Fruit fly (Drosophila melanogaster) whole organism, embryonic: ENCODE measurements around the gene CG43448.

Experiments
- C15 ChIP-seq: fragments of 200-800 bp; sonication (Bioruptor generic); IDR thresholded peaks from 3 replicates; pipeline ENCODE4 v1.3.6; 2022; ENCODE audit warnings: missing biosample characterization, missing genetic modification characterization
- CG14441 ChIP-seq: fragments of 200-800 bp; sonication (Bioruptor generic); IDR thresholded peaks from 2 replicates; pipeline ENCODE4 v1.3.6; 2022; ENCODE audit warnings: missing biosample characterization, missing genetic modification characterization
- CG15073 ChIP-seq: fragments of 200-800 bp; sonication (Bioruptor generic); optimal IDR thresholded peaks from 2 replicates; lab custom pipeline; 2016; ENCODE audit warnings: missing biosample characterization, missing genetic modification characterization
- CG17361 ChIP-seq: fragments of 200-800 bp; sonication (Bioruptor generic); IDR thresholded peaks from 3 replicates; pipeline ENCODE4 v1.3.6; 2022; ENCODE audit warnings: missing biosample characterization, missing genetic modification characterization
- CG17385 ChIP-seq: fragments of 200-800 bp; sonication (Bioruptor generic); optimal IDR thresholded peaks from 3 replicates; lab custom pipeline; 2018; ENCODE audit warnings: missing biosample characterization, mild to moderate bottlenecking, missing genetic modification characterization
- CG18262 ChIP-seq: fragments of 200-800 bp; optimal IDR thresholded peaks from 3 replicates; lab custom pipeline; 2019; ENCODE audit warnings: missing biosample characterization, mild to moderate bottlenecking, missing genetic modification characterization, moderate library complexity
- CG18599 ChIP-seq: fragments of 200-800 bp; sonication (Bioruptor generic); optimal IDR thresholded peaks from 3 replicates; lab custom pipeline; 2017; ENCODE audit warnings: missing biosample characterization, missing genetic modification characterization, mild to moderate bottlenecking, moderate library complexity, missing genetic modification reagents
- CG2120 ChIP-seq: fragments of 200-800 bp; sonication (Bioruptor generic); optimal IDR thresholded peaks from 3 replicates; lab custom pipeline; 2016; ENCODE audit warnings: missing biosample characterization, missing genetic modification characterization
- CG2889 ChIP-seq: fragments of 200-800 bp; sonication (Bioruptor generic); IDR thresholded peaks from 3 replicates; pipeline ENCODE4 v1.3.6; 2022; ENCODE audit warnings: missing biosample characterization, missing genetic modification characterization
- CG3065 ChIP-seq: fragments of 200-800 bp; sonication (Bioruptor generic); optimal IDR thresholded peaks from 2 replicates; lab custom pipeline; 2016; ENCODE audit warnings: missing biosample characterization, missing genetic modification characterization
- CG33213 ChIP-seq: fragments of 200-800 bp; sonication (Bioruptor generic); optimal IDR thresholded peaks from 3 replicates; lab custom pipeline; 2016; ENCODE audit warnings: missing biosample characterization, missing genetic modification characterization
- CG43689 ChIP-seq: fragments of 200-800 bp; sonication (Bioruptor generic); IDR thresholded peaks from 2 replicates; pipeline ENCODE4 v1.3.6; 2022; ENCODE audit warnings: missing biosample characterization, missing genetic modification characterization
- CG4707 ChIP-seq: fragments of 200-800 bp; sonication (Bioruptor generic); optimal IDR thresholded peaks from 2 replicates; lab custom pipeline; 2018; ENCODE audit warnings: missing biosample characterization, mild to moderate bottlenecking, missing genetic modification characterization, moderate library complexity
- CG4730 ChIP-seq: fragments of 200-800 bp; sonication (Bioruptor generic); IDR thresholded peaks from 2 replicates; pipeline ENCODE4 v1.3.6; 2022; ENCODE audit warnings: missing biosample characterization, missing genetic modification characterization
- CG7839 ChIP-seq: fragments of 200-800 bp; sonication (Bioruptor generic); optimal IDR thresholded peaks from 3 replicates; lab custom pipeline; 2018; ENCODE audit warnings: missing biosample characterization, mild to moderate bottlenecking, missing genetic modification characterization, moderate library complexity
- CG8388 ChIP-seq: fragments of 200-800 bp; sonication (Bioruptor generic); optimal IDR thresholded peaks from 2 replicates; lab custom pipeline; 2019; ENCODE audit warnings: missing biosample characterization, mild to moderate bottlenecking, missing genetic modification characterization, moderate library complexity
- CG8924 ChIP-seq: fragments of 200-800 bp; optimal IDR thresholded peaks from 3 replicates; lab custom pipeline; 2019; ENCODE audit warnings: missing biosample characterization, mild to moderate bottlenecking, missing genetic modification characterization, moderate library complexity
- CG9817 ChIP-seq: fragments of 200-800 bp; sonication (Bioruptor generic); optimal IDR thresholded peaks from 2 replicates; lab custom pipeline; 2018; ENCODE audit warnings: missing biosample characterization, mild to moderate bottlenecking, missing genetic modification characterization, moderate library complexity
- Chrac-16 ChIP-seq: fragments of 200-800 bp; sonication (Bioruptor generic); optimal IDR thresholded peaks from 3 replicates; lab custom pipeline; 2016; ENCODE audit warnings: missing biosample characterization, missing genetic modification characterization
- Dip3 ChIP-seq: fragments of 200-800 bp; sonication (Bioruptor generic); optimal IDR thresholded peaks from 3 replicates; lab custom pipeline; 2016; ENCODE audit warnings: missing biosample characterization, missing genetic modification characterization
- Dp ChIP-seq: fragments of 200-800 bp; sonication (Bioruptor generic); optimal IDR thresholded peaks from 2 replicates; lab custom pipeline; 2018; ENCODE audit warnings: missing biosample characterization, mild to moderate bottlenecking, missing genetic modification characterization, moderate library complexity
- E2f1 ChIP-seq: fragments of 200-800 bp; sonication (Bioruptor generic); IDR thresholded peaks from 2 replicates; pipeline ENCODE4 v1.3.6; 2022; ENCODE audit warnings: missing biosample characterization, missing genetic modification characterization
- Gsc ChIP-seq: fragments of 200-800 bp; sonication (Bioruptor generic); IDR thresholded peaks from 2 replicates; pipeline ENCODE4 v1.3.6; 2022; ENCODE audit warnings: missing biosample characterization, missing genetic modification characterization
- Gug ChIP-seq: fragments of 200-800 bp; sonication (Bioruptor generic); IDR thresholded peaks from 4 replicates; pipeline ENCODE4 v1.3.6; 2022; ENCODE audit warnings: missing biosample characterization, missing genetic modification characterization
- HLH3B ChIP-seq: fragments of 200-800 bp; sonication (Bioruptor generic); IDR thresholded peaks from 2 replicates; pipeline ENCODE4 v1.3.6; 2022; ENCODE audit warnings: missing biosample characterization, missing genetic modification characterization
- HLH54F ChIP-seq: fragments of 200-800 bp; sonication (Bioruptor generic); optimal IDR thresholded peaks from 3 replicates; lab custom pipeline; 2016; ENCODE audit warnings: missing biosample characterization, missing genetic modification characterization
- Hmr ChIP-seq: fragments of 200-800 bp; sonication (Bioruptor generic); optimal IDR thresholded peaks from 3 replicates; lab custom pipeline; 2017; ENCODE audit warnings: mild to moderate bottlenecking, missing biosample characterization, missing genetic modification reagents, missing genetic modification characterization
- Hr51 ChIP-seq, 2 experiments: fragments of 200-800 bp; sonication (Bioruptor generic); optimal IDR thresholded peaks; 2 replicates in 1 of 2; 3 replicates in 1 of 2; lab custom pipeline; 2016 to 2018; ENCODE audit warnings: missing biosample characterization in 2 of 2, missing genetic modification characterization in 2 of 2, mild to moderate bottlenecking in 1 of 2, moderate library complexity in 1 of 2
- Med ChIP-seq: fragments of 200-800 bp; sonication (Bioruptor generic); peaks from one replicate; lab custom pipeline; 2016; ENCODE audit warnings: missing biosample characterization, missing genetic modification characterization, mild to moderate bottlenecking, inconsistent platforms, moderate library complexity
- Meics ChIP-seq: fragments of 200-800 bp; sonication (Bioruptor generic); optimal IDR thresholded peaks from 2 replicates; lab custom pipeline; 2017; ENCODE audit warnings: missing biosample characterization, mild to moderate bottlenecking, missing genetic modification characterization
- NC2α ChIP-seq: fragments of 200-800 bp; sonication (Bioruptor generic); optimal IDR thresholded peaks from 2 replicates; lab custom pipeline; 2016; ENCODE audit warnings: missing biosample characterization, missing genetic modification characterization
- NFAT ChIP-seq: fragments of 200-800 bp; sonication (Bioruptor generic); IDR thresholded peaks from 2 replicates; pipeline ENCODE4 v1.3.6; 2022; ENCODE audit warnings: missing biosample characterization, missing genetic modification characterization
- Nf-YA ChIP-seq: fragments of 200-800 bp; sonication (Bioruptor generic); IDR thresholded peaks from 2 replicates; pipeline ENCODE4 v1.3.6; 2022; ENCODE audit warnings: missing biosample characterization, missing genetic modification characterization
- NfI ChIP-seq: fragments of 200-800 bp; sonication (Bioruptor generic); optimal IDR thresholded peaks from 3 replicates; lab custom pipeline; 2018; ENCODE audit warnings: missing biosample characterization, mild to moderate bottlenecking, missing genetic modification characterization, moderate library complexity
- Optix ChIP-seq: fragments of 200-800 bp; sonication (Bioruptor generic); IDR thresholded peaks from 3 replicates; pipeline ENCODE4 v1.3.6; 2022; ENCODE audit warnings: missing biosample characterization, missing genetic modification characterization
- Ptx1 ChIP-seq: fragments of 200-800 bp; sonication (Bioruptor generic); IDR thresholded peaks from 2 replicates; pipeline ENCODE4 v1.3.6; 2022; ENCODE audit warnings: missing biosample characterization, missing genetic modification characterization
- Sox102F ChIP-seq: fragments of 200-800 bp; sonication (Bioruptor generic); optimal IDR thresholded peaks from 2 replicates; lab custom pipeline; 2018; ENCODE audit warnings: missing biosample characterization, mild to moderate bottlenecking, missing genetic modification characterization, moderate library complexity
- Tbp ChIP-seq: fragments of >200 bp; optimal IDR thresholded peaks from 2 replicates; lab custom pipeline; 2018; ENCODE audit warnings: missing biosample characterization, missing genetic modification characterization
- Xrp1 ChIP-seq: fragments of 200-800 bp; sonication (Bioruptor generic); IDR thresholded peaks from 2 replicates; pipeline ENCODE4 v1.3.6; 2022; ENCODE audit warnings: missing biosample characterization, missing genetic modification characterization
- h ChIP-seq: fragments of >200 bp; optimal IDR thresholded peaks from 2 replicates; lab custom pipeline; 2017
- ind ChIP-seq: fragments of 200-800 bp; sonication (Bioruptor generic); optimal IDR thresholded peaks from 3 replicates; lab custom pipeline; 2016; ENCODE audit warnings: missing biosample characterization, missing genetic modification characterization
- jumu ChIP-seq: fragments of 200-800 bp; sonication (Bioruptor generic); optimal IDR thresholded peaks from 3 replicates; lab custom pipeline; 2016; ENCODE audit warnings: missing biosample characterization, missing genetic modification characterization
- lilli ChIP-seq: fragments of 200-800 bp; sonication (Bioruptor generic); optimal IDR thresholded peaks from 3 replicates; lab custom pipeline; 2016; ENCODE audit warnings: missing biosample characterization, missing genetic modification characterization
- lmd ChIP-seq: fragments of 200-800 bp; sonication (Bioruptor generic); IDR thresholded peaks from 2 replicates; pipeline ENCODE4 v1.3.6; 2022; ENCODE audit warnings: missing biosample characterization, missing genetic modification characterization
- mam ChIP-seq: fragments of 200-800 bp; sonication (Bioruptor generic); optimal IDR thresholded peaks from 3 replicates; lab custom pipeline; 2016; ENCODE audit warnings: missing biosample characterization, missing genetic modification characterization
- nom ChIP-seq: fragments of 200-800 bp; sonication (Bioruptor generic); optimal IDR thresholded peaks from 2 replicates; lab custom pipeline; 2017; ENCODE audit warnings: missing biosample characterization, missing genetic modification characterization, mild to moderate bottlenecking, moderate library complexity, missing genetic modification reagents
- org-1 ChIP-seq: fragments of 200-800 bp; sonication (Bioruptor generic); optimal IDR thresholded peaks from 2 replicates; lab custom pipeline; 2017; ENCODE audit warnings: missing biosample characterization, missing genetic modification characterization
- phol ChIP-seq: fragments of 200-800 bp; sonication (Bioruptor generic); optimal IDR thresholded peaks from 3 replicates; lab custom pipeline; 2018; ENCODE audit warnings: missing biosample characterization, mild to moderate bottlenecking, missing genetic modification characterization, moderate library complexity
- slbo ChIP-seq: fragments of 200-800 bp; sonication (Bioruptor generic); IDR thresholded peaks from 2 replicates; pipeline ENCODE4 v1.3.6; 2022; ENCODE audit warnings: missing biosample characterization, missing genetic modification characterization
- sug ChIP-seq: fragments of 200-800 bp; optimal IDR thresholded peaks from 2 replicates; lab custom pipeline; 2019; ENCODE audit warnings: missing biosample characterization, mild to moderate bottlenecking, missing genetic modification characterization, moderate library complexity
- zfh1 ChIP-seq: fragments of 200-800 bp; sonication (Bioruptor generic); IDR thresholded peaks from 3 replicates; pipeline ENCODE4 v1.3.6; 2022; ENCODE audit warnings: missing biosample characterization, missing genetic modification characterization

Gene CG43448

DNA sequence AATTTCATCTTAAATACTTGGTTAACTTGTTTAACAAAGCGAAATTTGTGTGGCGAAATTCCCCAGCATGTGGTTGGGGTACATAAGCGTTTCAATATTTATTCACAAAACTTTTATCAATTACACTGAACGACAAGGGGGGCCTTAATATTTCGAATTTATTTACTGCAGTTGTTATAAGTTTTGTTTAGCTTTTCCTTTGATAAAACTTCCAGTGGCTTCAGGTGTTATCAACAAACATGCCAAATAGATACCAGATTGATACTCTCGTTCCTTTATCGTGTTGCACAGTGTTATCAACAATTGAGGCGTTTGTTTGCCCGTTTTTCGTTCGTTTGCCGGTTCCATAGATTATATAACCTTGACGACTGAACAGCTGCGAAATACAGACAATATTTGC is 42.8 kb upstream of the CG43448 start (continued):
- TF ChIP-seq sug (tag; lab: Kevin White, UChicago), result no peak
- peak; percentile 3 for TF ChIP-seq CG9817 (tag; lab: Kevin White, UChicago)
- TF ChIP-seq CG17385 (GFP tag; lab: Kevin White, UChicago), result no peak
- peak; percentile 23 for TF ChIP-seq CG18262 (tag; lab: Kevin White, UChicago)
- TF ChIP-seq CG2120 (GFP tag; lab: Kevin White, UChicago), result peak; percentile 55
- no peak for TF ChIP-seq org-1 (GFP tag; lab: Kevin White, UChicago)
- TF ChIP-seq mam (GFP tag; lab: Kevin White, UChicago), result peak; percentile 21
- TF ChIP-seq Hr51 (GFP tag; optimal IDR thresholded peaks at IDR 0.05; lab: Kevin White, UChicago), result peak in 1 of 2 experiments; percentile 2
- TF ChIP-seq Nf-YA (GFP tag; lab: Robert Waterston, UW), result no peak
- TF ChIP-seq ind (GFP tag; lab: Kevin White, UChicago), result peak; percentile 17
- TF ChIP-seq CG3065 (GFP tag; lab: Kevin White, UChicago), result no peak
- 0 out of 2 replicates have a peak, but pooled peaks have one; percentile 21 for TF ChIP-seq NFAT
- TF ChIP-seq CG7839 (tag; lab: Kevin White, UChicago), result peak; percentile 42
- peak; percentile 52 for TF ChIP-seq slbo
- peak; percentile 26 for TF ChIP-seq Hmr (GFP tag; lab: Kevin White, UChicago)
- 0 out of 4 replicates have a peak, but pooled peaks have one; percentile 35 for TF ChIP-seq Gug
- no peak for TF ChIP-seq Gsc (GFP tag; lab: Robert Waterston, UW)
- TF ChIP-seq lmd (GFP tag; lab: Robert Waterston, UW), result peak; percentile 51; the same call in 1 of the 2 replicates
- TF ChIP-seq Chrac-16, result peak; percentile 11
- 0 out of 2 replicates have a peak, but pooled peaks have one; percentile 12 for TF ChIP-seq CG14441 (GFP tag; lab: Robert Waterston, UW)
- TF ChIP-seq CG33213 (GFP tag; lab: Kevin White, UChicago), result no peak
- TF ChIP-seq jumu (GFP tag; lab: Kevin White, UChicago), result no peak
- TF ChIP-seq lilli, result peak; percentile 26
- no peak for TF ChIP-seq Tbp (GFP tag; lab: Kevin White, UChicago)
- TF ChIP-seq Dp (GFP tag; lab: Kevin White, UChicago), result no peak
- TF ChIP-seq CG17361 (GFP tag; lab: Robert Waterston, UW), result 0 out of 3 replicates have a peak, but pooled peaks have one; percentile 12
- TF ChIP-seq Med, result peak; percentile 89
- TF ChIP-seq E2f1 (GFP tag; lab: Robert Waterston, UW), result peak; percentile 18; the same call in 1 of the 2 replicates
- peak; percentile 37 for TF ChIP-seq Meics (GFP tag; lab: Kevin White, UChicago)
- no peak for TF ChIP-seq CG4730 (GFP tag; lab: Robert Waterston, UW)
- TF ChIP-seq CG4707 (GFP tag; lab: Kevin White, UChicago), result no peak
- TF ChIP-seq C15 (GFP tag; lab: Robert Waterston, UW), result no peak
- TF ChIP-seq nom (GFP tag; lab: Kevin White, UChicago), result no peak
- peak; percentile 18; the same call in 1 of the 2 replicates for TF ChIP-seq Ptx1 (GFP tag; lab: Robert Waterston, UW)
- TF ChIP-seq NC2α, result no peak
- TF ChIP-seq CG43689, result no peak
- peak; percentile 12 for TF ChIP-seq phol (tag; lab: Kevin White, UChicago)
- TF ChIP-seq Sox102F (GFP tag; lab: Kevin White, UChicago), result peak; percentile 23
- peak; percentile 32 for TF ChIP-seq HLH54F (GFP tag; lab: Kevin White, UChicago)
- peak; percentile 55; the same call in 1 of the 2 replicates for TF ChIP-seq Xrp1 (GFP tag; lab: Robert Waterston, UW)
- TF ChIP-seq CG8388 (GFP tag; lab: Kevin White, UChicago), result peak; percentile 2
- peak; percentile 34; the same call in 1 of the 2 replicates for TF ChIP-seq HLH3B
- TF ChIP-seq NfI (GFP tag; lab: Kevin White, UChicago), result peak; percentile 5
- TF ChIP-seq CG18599, result peak; percentile 30
- TF ChIP-seq h (lab: Kevin White, UChicago), result no peak
- TF ChIP-seq Optix, result 0 out of 3 replicates have a peak, but pooled peaks have one; percentile 8
- no peak for TF ChIP-seq CG15073 (GFP tag; lab: Kevin White, UChicago)
- TF ChIP-seq Dip3 (GFP tag; lab: Kevin White, UChicago), result peak; percentile 27
- peak; percentile 63 for TF ChIP-seq zfh1 (GFP tag; lab: Robert Waterston, UW)
- peak; percentile 24; the same call in 1 of the 3 replicates for TF ChIP-seq CG2889 (GFP tag; lab: Robert Waterston, UW)
- peak; percentile 29 for TF ChIP-seq CG8924 (tag; lab: Kevin White, UChicago)
